Worm (Caenorhabditis elegans): ENCODE results near the gene cest-1.2.

cest-1.2 gene

DNA sequence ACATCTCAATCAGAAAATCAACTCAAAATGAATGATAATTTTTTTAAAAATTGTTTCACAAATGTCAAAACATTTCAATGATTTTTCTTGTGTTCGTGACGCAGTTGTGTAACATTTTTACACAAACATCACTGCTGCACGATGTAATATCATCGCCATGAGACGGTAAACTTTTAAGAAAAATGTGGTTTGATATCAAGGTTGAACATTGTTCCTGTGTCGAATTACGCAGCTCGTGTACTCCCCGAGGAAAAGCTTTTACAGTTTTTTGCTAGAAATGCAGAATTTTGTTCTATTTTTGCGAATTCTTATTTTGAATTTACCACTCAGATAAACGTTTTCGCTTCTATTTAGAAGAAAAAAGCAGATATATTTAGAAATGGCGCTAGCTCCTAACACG lies 37.0 kb upstream of the cest-1.2 start:
- TF ChIP-seq nfya-1 (tag; optimal IDR thresholded peaks at IDR 0.05; ENCODE audit: insufficient read depth) (peak; percentile 40), daf-12 (tag; optimal IDR thresholded peaks at IDR 0.05) (no peak), jun-1 (tag; optimal IDR thresholded peaks at IDR 0.05) (no peak), lin-39 (tag; optimal IDR thresholded peaks at IDR 0.05) (no peak), aly-2 (tag; optimal IDR thresholded peaks at IDR 0.05) (no peak), nhr-77 (tag; optimal IDR thresholded peaks at IDR 0.05) (no peak), ceh-28 (tag; optimal IDR thresholded peaks at IDR 0.05) (no peak), egl-5 (tag; optimal IDR thresholded peaks at IDR 0.05) (no peak), nhr-237 (tag; optimal IDR thresholded peaks at IDR 0.05) (no peak), fkh-2 (tag; optimal IDR thresholded peaks at IDR 0.05) (no peak), ama-1 (optimal IDR thresholded peaks at IDR 0.05) (peak; percentile 58), nhr-11 (tag; optimal IDR thresholded peaks at IDR 0.05) (no peak), unc-62 (GFP tag; optimal IDR thresholded peaks at IDR 0.05) (no peak), ceh-16 (tag; optimal IDR thresholded peaks at IDR 0.05) (no peak), tbx-2 (tag; optimal IDR thresholded peaks at IDR 0.05) (no peak), ceh-82 (tag; optimal IDR thresholded peaks at IDR 0.05) (no peak), nhr-23 (tag; optimal IDR thresholded peaks at IDR 0.05) (no peak), ZK546.5 (tag; optimal IDR thresholded peaks at IDR 0.05) (no peak), ceh-9 (tag; optimal IDR thresholded peaks at IDR 0.05) (no peak), zag-1 (tag; optimal IDR thresholded peaks at IDR 0.05) (no peak), ztf-4 (tag; optimal IDR thresholded peaks at IDR 0.05) (peak; percentile 9), elt-1 (tag; optimal IDR thresholded peaks at IDR 0.05) (no peak), pqm-1 (tag; optimal IDR thresholded peaks at IDR 0.05) (no peak), sea-2 (GFP tag; optimal IDR thresholded peaks at IDR 0.05) (no peak), nhr-12 (tag; optimal IDR thresholded peaks at IDR 0.05) (no peak), mml-1 (tag; optimal IDR thresholded peaks at IDR 0.05) (no peak), nhr-25 (tag; optimal IDR thresholded peaks at IDR 0.05) (peak; percentile 57), lin-15B (tag; optimal IDR thresholded peaks at IDR 0.05) (peak; percentile 14), nhr-28 (tag; optimal IDR thresholded peaks at IDR 0.05) (no peak), ztf-11 (tag; optimal IDR thresholded peaks at IDR 0.05) (no peak), nhr-43 (tag; optimal IDR thresholded peaks at IDR 0.05; ENCODE audit: poor library complexity, severe bottlenecking) (peak; percentile 77), fos-1 (tag; optimal IDR thresholded peaks at IDR 0.05) (no peak), elt-2 (tag; optimal IDR thresholded peaks at IDR 0.05) (peak; percentile 30), hmg-11 (tag; optimal IDR thresholded peaks at IDR 0.05) (no peak), nhr-76 (tag; optimal IDR thresholded peaks at IDR 0.05) (no peak), skn-1 (tag; optimal IDR thresholded peaks at IDR 0.05) (no peak), unc-39 (tag; optimal IDR thresholded peaks at IDR 0.05) (no peak), egl-27 (tag; optimal IDR thresholded peaks at IDR 0.05) (no peak), eor-1 (tag; optimal IDR thresholded peaks at IDR 0.05) (no peak), R02D3.7 (tag; optimal IDR thresholded peaks at IDR 0.05) (peak; percentile 16), fkh-10 (GFP tag; optimal IDR thresholded peaks at IDR 0.05) (no peak), nhr-67 (tag; optimal IDR thresholded peaks at IDR 0.05) (no peak), elt-3 (tag; optimal IDR thresholded peaks at IDR 0.05) (no peak), lsy-12 (tag; optimal IDR thresholded peaks at IDR 0.05) (peak; percentile 10), pha-4 (tag; optimal IDR thresholded peaks at IDR 0.05) (no peak), mdl-1 (tag; optimal IDR thresholded peaks at IDR 0.05) (no peak), snpc-4 (tag; optimal IDR thresholded peaks at IDR 0.05) (no peak)

DNA sequence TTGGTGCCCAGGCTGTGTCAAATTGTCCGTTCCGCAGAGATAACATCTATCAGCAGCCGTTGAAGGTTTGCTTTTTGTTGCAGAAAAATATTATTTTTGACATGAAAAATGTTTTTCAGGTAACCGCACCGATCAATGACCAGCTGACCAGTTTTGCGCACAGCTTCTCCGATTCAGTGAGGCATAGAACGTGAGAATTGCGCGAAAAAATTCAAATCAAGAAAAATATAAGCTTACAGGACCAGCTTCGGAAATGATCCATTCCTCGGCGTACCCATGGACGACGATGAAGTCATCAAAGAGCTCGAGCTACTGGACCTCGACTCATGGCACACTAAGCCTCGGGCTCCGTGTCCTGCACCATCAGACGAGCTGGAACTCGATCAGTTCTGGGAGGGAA lies 33.9 kb upstream of the cest-1.2 start:
- TF ChIP-seq ama-1 (optimal IDR thresholded peaks at IDR 0.05) = peak; percentile 40
- no peak for TF ChIP-seq ceh-16 (tag; optimal IDR thresholded peaks at IDR 0.05)
